Worm (Caenorhabditis elegans) whole organism, L3 larva: ENCODE measurements around the gene ZK1307.8.

Source experiments
- R02D3.7 ChIP-seq: fragments of 150-350 bp; optimal IDR thresholded peaks from 2 replicates; lab custom pipeline; 2014; ENCODE audit warnings: missing biosample characterization, missing genetic modification characterization
- ZK546.5 ChIP-seq: sonication (generic microtip); optimal IDR thresholded peaks from 2 replicates; lab custom pipeline; 2017; ENCODE audit warnings: missing biosample characterization, missing genetic modification characterization
- aly-2 ChIP-seq: fragments of 150-350 bp; optimal IDR thresholded peaks from 2 replicates; lab custom pipeline; 2014; ENCODE audit warnings: missing biosample characterization, missing genetic modification characterization
- ama-1 ChIP-seq: fragments of 150-350 bp; optimal IDR thresholded peaks from 2 replicates; lab custom pipeline; 2018
- ceh-16 ChIP-seq: sonication (generic microtip); optimal IDR thresholded peaks from 2 replicates; lab custom pipeline; 2017; ENCODE audit warnings: missing biosample characterization, missing genetic modification characterization
- ceh-28 ChIP-seq: fragments of 150-350 bp; optimal IDR thresholded peaks from 2 replicates; lab custom pipeline; 2014; ENCODE audit warnings: missing biosample characterization, missing genetic modification reagents, missing genetic modification characterization
- ceh-82 ChIP-seq: fragments of 150-350 bp; optimal IDR thresholded peaks from 2 replicates; lab custom pipeline; 2014; ENCODE audit warnings: missing biosample characterization, missing genetic modification characterization
- ceh-9 ChIP-seq: sonication (generic microtip); optimal IDR thresholded peaks from 2 replicates; lab custom pipeline; 2018; ENCODE audit warnings: missing biosample characterization, missing genetic modification characterization
- daf-12 ChIP-seq: fragments of 150-350 bp; optimal IDR thresholded peaks from 2 replicates; lab custom pipeline; 2014; ENCODE audit warnings: missing biosample characterization, missing genetic modification reagents, missing genetic modification characterization
- egl-27 ChIP-seq: sonication (generic microtip); optimal IDR thresholded peaks from 4 replicates; lab custom pipeline; 2017; ENCODE audit warnings: missing biosample characterization, missing genetic modification reagents, missing genetic modification characterization
- egl-5 ChIP-seq: fragments of 150-350 bp; optimal IDR thresholded peaks from 2 replicates; lab custom pipeline; 2017; ENCODE audit warnings: missing biosample characterization, missing genetic modification reagents, missing genetic modification characterization, inconsistent platforms
- elt-1 ChIP-seq: fragments of 150-350 bp; optimal IDR thresholded peaks from 2 replicates; lab custom pipeline; 2014; ENCODE audit warnings: missing biosample characterization, missing genetic modification characterization
- elt-2 ChIP-seq: sonication (generic microtip); optimal IDR thresholded peaks from 2 replicates; lab custom pipeline; 2016; ENCODE audit warnings: missing genetic modification reagents, mild to moderate bottlenecking, missing genetic modification characterization, missing compliant biosample characterization
- elt-3 ChIP-seq, 3 experiments: fragments of 150-350 bp in 1 of 3; sonication (generic microtip) in 2 of 3; optimal IDR thresholded peaks; 2 replicates in 2 of 3; 4 replicates in 1 of 3; lab custom pipeline; 2014 to 2017; ENCODE audit warnings: missing biosample characterization in 3 of 3, missing genetic modification characterization in 3 of 3
- eor-1 ChIP-seq, 2 experiments: fragments of 150-350 bp; optimal IDR thresholded peaks; 2 replicates each; lab custom pipeline; 2014 to 2018; ENCODE audit warnings: missing biosample characterization in 2 of 2, missing genetic modification characterization in 2 of 2
- fkh-10 ChIP-seq: sonication (generic microtip); optimal IDR thresholded peaks from 2 replicates; lab custom pipeline; 2017; ENCODE audit warnings: missing biosample characterization, missing genetic modification reagents, missing genetic modification characterization
- fkh-2 ChIP-seq: fragments of 150-350 bp; optimal IDR thresholded peaks from 2 replicates; lab custom pipeline; 2014; ENCODE audit warnings: missing biosample characterization, missing genetic modification reagents, missing genetic modification characterization
- fos-1 ChIP-seq: fragments of 150-350 bp; optimal IDR thresholded peaks from 2 replicates; lab custom pipeline; 2014; ENCODE audit warnings: missing biosample characterization, missing genetic modification characterization
- hmg-11 ChIP-seq: sonication (generic microtip); optimal IDR thresholded peaks from 2 replicates; lab custom pipeline; 2016; ENCODE audit warnings: missing genetic modification characterization, missing compliant biosample characterization
- jun-1 ChIP-seq: fragments of 150-350 bp; optimal IDR thresholded peaks from 2 replicates; lab custom pipeline; 2014; ENCODE audit warnings: missing biosample characterization, missing genetic modification reagents, missing genetic modification characterization
- lin-15B ChIP-seq: fragments of 150-350 bp; optimal IDR thresholded peaks from 2 replicates; lab custom pipeline; 2014; ENCODE audit warnings: missing biosample characterization, missing genetic modification characterization
- lin-39 ChIP-seq: fragments of 150-350 bp; optimal IDR thresholded peaks from 2 replicates; lab custom pipeline; 2018; ENCODE audit warnings: missing biosample characterization, missing genetic modification reagents, missing genetic modification characterization
- lsy-12 ChIP-seq: sonication (generic microtip); optimal IDR thresholded peaks from 2 replicates; lab custom pipeline; 2016; ENCODE audit warnings: mild to moderate bottlenecking, missing genetic modification characterization, missing compliant biosample characterization
- mdl-1 ChIP-seq: fragments of 150-350 bp; optimal IDR thresholded peaks from 2 replicates; lab custom pipeline; 2014; ENCODE audit warnings: missing biosample characterization, missing genetic modification characterization
- mml-1 ChIP-seq: fragments of 150-350 bp; sonication (generic microtip); optimal IDR thresholded peaks from 3 replicates; lab custom pipeline; 2014; ENCODE audit warnings: missing biosample characterization, missing genetic modification characterization
- nfya-1 ChIP-seq: sonication (generic microtip); optimal IDR thresholded peaks from 2 replicates; lab custom pipeline; 2017; ENCODE audit warnings: missing genetic modification characterization, mild to moderate bottlenecking, missing compliant biosample characterization, antibody characterized with exemption, moderate library complexity; ENCODE audit not compliant: insufficient read depth
- nhr-11 ChIP-seq: fragments of 150-350 bp; optimal IDR thresholded peaks from 2 replicates; lab custom pipeline; 2014; ENCODE audit warnings: missing biosample characterization, missing genetic modification characterization
- nhr-12 ChIP-seq: fragments of 150-350 bp; optimal IDR thresholded peaks from 2 replicates; lab custom pipeline; 2014; ENCODE audit warnings: missing biosample characterization, missing genetic modification characterization
- nhr-23 ChIP-seq: fragments of 150-350 bp; optimal IDR thresholded peaks from 2 replicates; lab custom pipeline; 2014; ENCODE audit warnings: missing biosample characterization, missing genetic modification reagents, missing genetic modification characterization
- nhr-237 ChIP-seq: fragments of 150-350 bp; optimal IDR thresholded peaks from 2 replicates; lab custom pipeline; 2014; ENCODE audit warnings: missing biosample characterization, missing genetic modification characterization
- nhr-25 ChIP-seq: sonication (generic microtip); optimal IDR thresholded peaks from 2 replicates; lab custom pipeline; 2017; ENCODE audit warnings: missing biosample characterization, missing genetic modification characterization
- nhr-28 ChIP-seq: fragments of 150-350 bp; optimal IDR thresholded peaks from 2 replicates; lab custom pipeline; 2014; ENCODE audit warnings: missing biosample characterization, missing genetic modification characterization
- nhr-43 ChIP-seq: sonication (generic microtip); optimal IDR thresholded peaks from 2 replicates; lab custom pipeline; 2016; ENCODE audit warnings: mild to moderate bottlenecking, missing genetic modification characterization, missing compliant biosample characterization; ENCODE audit not compliant: poor library complexity, severe bottlenecking
- nhr-67 ChIP-seq: fragments of 150-350 bp; optimal IDR thresholded peaks from 2 replicates; lab custom pipeline; 2014; ENCODE audit warnings: missing biosample characterization, missing genetic modification characterization
- nhr-76 ChIP-seq: fragments of 150-350 bp; sonication (generic microtip); optimal IDR thresholded peaks from 5 replicates; lab custom pipeline; 2014; ENCODE audit warnings: missing biosample characterization, missing genetic modification characterization
- nhr-77 ChIP-seq: fragments of 150-350 bp; optimal IDR thresholded peaks from 2 replicates; lab custom pipeline; 2014; ENCODE audit warnings: missing biosample characterization, missing genetic modification characterization
- pha-4 ChIP-seq: fragments of 150-350 bp; optimal IDR thresholded peaks from 2 replicates; lab custom pipeline; 2014; ENCODE audit warnings: missing biosample characterization, missing genetic modification reagents, missing genetic modification characterization
- pqm-1 ChIP-seq: fragments of 150-350 bp; optimal IDR thresholded peaks from 2 replicates; lab custom pipeline; 2017; ENCODE audit warnings: missing biosample characterization, missing genetic modification characterization, inconsistent platforms
- sea-2 ChIP-seq: fragments of 150-350 bp; sonication (generic microtip); optimal IDR thresholded peaks from 4 replicates; lab custom pipeline; 2014; ENCODE audit warnings: missing biosample characterization, missing genetic modification reagents, missing genetic modification characterization
- skn-1 ChIP-seq: fragments of 150-350 bp; optimal IDR thresholded peaks from 2 replicates; lab custom pipeline; 2014; ENCODE audit warnings: missing biosample characterization, missing genetic modification characterization
- snpc-4 ChIP-seq: fragments of 150-350 bp; optimal IDR thresholded peaks from 2 replicates; lab custom pipeline; 2014; ENCODE audit warnings: missing biosample characterization, missing genetic modification characterization
- tbx-2 ChIP-seq: sonication (generic microtip); optimal IDR thresholded peaks from 2 replicates; lab custom pipeline; 2016; ENCODE audit warnings: mild to moderate bottlenecking, missing genetic modification characterization, missing compliant biosample characterization
- unc-39 ChIP-seq: sonication (generic microtip); optimal IDR thresholded peaks from 4 replicates; lab custom pipeline; 2017; ENCODE audit warnings: missing biosample characterization, missing genetic modification characterization
- unc-62 ChIP-seq: fragments of 150-350 bp; sonication (generic microtip); optimal IDR thresholded peaks from 4 replicates; lab custom pipeline; 2014; ENCODE audit warnings: missing biosample characterization, missing genetic modification reagents, missing genetic modification characterization
- zag-1 ChIP-seq: fragments of 150-350 bp; optimal IDR thresholded peaks from 2 replicates; lab custom pipeline; 2014; ENCODE audit warnings: missing biosample characterization, missing genetic modification characterization
- ztf-11 ChIP-seq: fragments of 150-350 bp; optimal IDR thresholded peaks from 2 replicates; lab custom pipeline; 2014; ENCODE audit warnings: missing biosample characterization, missing genetic modification characterization
- ztf-4 ChIP-seq: fragments of 150-350 bp; optimal IDR thresholded peaks from 2 replicates; lab custom pipeline; 2014; ENCODE audit warnings: missing biosample characterization, missing genetic modification characterization

ZK1307.8 gene

ce11 chrII:9589667-9590066 is 34.7 kb upstream of the ZK1307.8 start, which contains the start of gene eral-1:
TSS of gene eral-1 (minus strand) at chrII:9589767.
- TF ChIP-seq ztf-11 (no peak), snpc-4 (tag; lab: Kevin White, UChicago) (no peak), mdl-1 (tag; lab: Kevin White, UChicago) (no peak), ztf-4 (tag; lab: Kevin White, UChicago) (no peak), R02D3.7 (tag; lab: Kevin White, UChicago) (no peak), ama-1 (lab: Kevin White, UChicago) (no peak), eor-1 (tag; optimal IDR thresholded peaks at IDR 0.05; lab: Kevin White, UChicago) (no peak)

ce11 chrII:9591071-9591470 is 33.3 kb upstream of the ZK1307.8 start, which contains the start of the genes E02H1.1 and tag-124:
TSS of gene E02H1.1 (minus strand) at chrII:9591164.
TSS of gene tag-124 (plus strand) at chrII:9591292.
- TF ChIP-seq snpc-4 (tag; lab: Kevin White, UChicago) (peak; percentile 62), daf-12 (tag; lab: Kevin White, UChicago) (no peak), aly-2 (tag; lab: Kevin White, UChicago) (no peak), fkh-10 (GFP tag; lab: Kevin White, UChicago) (no peak), mml-1 (tag; lab: Kevin White, UChicago) (no peak), ama-1 (lab: Kevin White, UChicago) (no peak), lin-15B (tag; lab: Kevin White, UChicago) (peak; percentile 76), lin-39 (tag; lab: Kevin White, UChicago) (no peak), pqm-1 (peak; percentile 21), nhr-28 (tag; lab: Kevin White, UChicago) (no peak), elt-2 (tag; lab: Kevin White, UChicago) (peak; percentile 17), nhr-25 (tag; lab: Kevin White, UChicago) (peak; percentile 74), nhr-76 (tag; lab: Kevin White, UChicago) (no peak), eor-1 (tag; optimal IDR thresholded peaks at IDR 0.05; lab: Kevin White, UChicago) (peak in 1 of 2 experiments; percentile 69), elt-1 (no peak), pha-4 (peak; percentile 77), ceh-28 (tag; lab: Kevin White, UChicago) (peak; percentile 15), elt-3 (tag; optimal IDR thresholded peaks at IDR 0.05; lab: Kevin White, UChicago) (no peak), fos-1 (tag; lab: Kevin White, UChicago) (no peak), zag-1 (tag; lab: Kevin White, UChicago) (no peak), nhr-12 (tag; lab: Kevin White, UChicago) (no peak), hmg-11 (tag; lab: Kevin White, UChicago) (peak; percentile 35), ztf-4 (tag; lab: Kevin White, UChicago) (no peak), skn-1 (tag; lab: Kevin White, UChicago) (no peak), fkh-2 (no peak), unc-39 (tag; lab: Kevin White, UChicago) (no peak), egl-27 (tag; lab: Kevin White, UChicago) (no peak), R02D3.7 (tag; lab: Kevin White, UChicago) (no peak), ceh-82 (no peak), nhr-237 (tag; lab: Kevin White, UChicago) (no peak), nhr-77 (no peak), nhr-23 (tag; lab: Kevin White, UChicago) (peak; percentile 87), nhr-43 (peak; percentile 92), unc-62 (GFP tag; lab: Kevin White, UChicago) (no peak), mdl-1 (tag; lab: Kevin White, UChicago) (no peak), nhr-11 (tag; lab: Kevin White, UChicago) (peak; percentile 34), jun-1 (tag; lab: Kevin White, UChicago) (no peak), ZK546.5 (tag; lab: Kevin White, UChicago) (no peak), ceh-16 (tag; lab: Kevin White, UChicago) (no peak), lsy-12 (tag; lab: Kevin White, UChicago) (peak; percentile 72), sea-2 (GFP tag; lab: Kevin White, UChicago) (no peak), nhr-67 (tag; lab: Kevin White, UChicago) (no peak), egl-5 (no peak), ceh-9 (no peak), tbx-2 (tag; lab: Kevin White, UChicago) (no peak), ztf-11 (no peak), nfya-1 (tag; lab: Kevin White, UChicago) (peak; percentile 72)
